Worm (Caenorhabditis elegans): ENCODE results near the gene fmil-1.

- TF ChIP-seq ceh-2 (tag; optimal IDR thresholded peaks at IDR 0.05) (no peak), hlh-8 (tag; optimal IDR thresholded peaks at IDR 0.05) (no peak), unc-55 (GFP tag; optimal IDR thresholded peaks at IDR 0.05) (no peak), unc-86 (tag; optimal IDR thresholded peaks at IDR 0.05) (no peak), pha-4 (tag; optimal IDR thresholded peaks at IDR 0.05) (no peak), nhr-11 (tag; optimal IDR thresholded peaks at IDR 0.05) (no peak), che-1 (tag; optimal IDR thresholded peaks at IDR 0.05) (no peak)
Measured at ce11 chrIV:3694638-3695037, 26.1 kb upstream of the fmil-1 start, which contains the start of the genes taf-6.2 and Y37E11AL.3.
